Worm (Caenorhabditis elegans) whole organism, L1 larva: ENCODE measurements around the gene F49C12.3.

Experiments
- C04F5.9 ChIP-seq: sonication (generic microtip); optimal IDR thresholded peaks from 2 replicates; lab custom pipeline; 2016; ENCODE audit warnings: missing genetic modification characterization, missing compliant biosample characterization
- F16B12.6 ChIP-seq: fragments of 150-350 bp; optimal IDR thresholded peaks from 2 replicates; lab custom pipeline; 2014; ENCODE audit warnings: missing biosample characterization, missing genetic modification characterization
- aha-1 ChIP-seq: fragments of 150-350 bp; optimal IDR thresholded peaks from 2 replicates; lab custom pipeline; 2014; ENCODE audit warnings: missing biosample characterization, missing genetic modification characterization
- alr-1 ChIP-seq: fragments of 200-800 bp; sonication (Bioruptor generic); optimal IDR thresholded peaks from 2 replicates; lab custom pipeline; 2018; ENCODE audit warnings: borderline replicate concordance, mild to moderate bottlenecking, missing genetic modification characterization, missing compliant biosample characterization
- aly-2 ChIP-seq: fragments of 150-350 bp; optimal IDR thresholded peaks from 2 replicates; lab custom pipeline; 2014; ENCODE audit warnings: missing biosample characterization, missing genetic modification characterization
- blmp-1 ChIP-seq: fragments of 150-350 bp; optimal IDR thresholded peaks from 2 replicates; lab custom pipeline; 2014; ENCODE audit warnings: missing biosample characterization, missing genetic modification characterization
- ceh-63 ChIP-seq: fragments of 200-800 bp; sonication (Bioruptor generic); optimal IDR thresholded peaks from 2 replicates; lab custom pipeline; 2018; ENCODE audit warnings: mild to moderate bottlenecking, missing genetic modification characterization, missing compliant biosample characterization
- ceh-8 ChIP-seq: fragments of 200-800 bp; sonication (Bioruptor generic); optimal IDR thresholded peaks from 2 replicates; lab custom pipeline; 2018; ENCODE audit warnings: mild to moderate bottlenecking, missing genetic modification characterization, moderate library complexity, missing compliant biosample characterization
- ceh-88 ChIP-seq: fragments of 200-800 bp; sonication (Bioruptor generic); IDR thresholded peaks from 2 replicates; pipeline ENCODE4 v1.3.6; 2022; ENCODE audit warnings: missing genetic modification characterization, missing compliant biosample characterization
- ceh-90 ChIP-seq: sonication (generic microtip); optimal IDR thresholded peaks from 2 replicates; lab custom pipeline; 2016; ENCODE audit warnings: missing genetic modification characterization, missing compliant biosample characterization
- ces-1 ChIP-seq: fragments of 150-350 bp; optimal IDR thresholded peaks from 2 replicates; lab custom pipeline; 2014; ENCODE audit warnings: missing biosample characterization, missing genetic modification reagents, missing genetic modification characterization
- dpl-1 ChIP-seq, 3 experiments: fragments of 150-350 bp in 2 of 3; sonication (generic microtip) in 1 of 3; optimal IDR thresholded peaks; 2 replicates each; lab custom pipeline; 2014 to 2017; ENCODE audit warnings: missing biosample characterization in 3 of 3, missing genetic modification characterization in 3 of 3, missing genetic modification reagents in 3 of 3
- dsc-1 ChIP-seq: sonication (generic microtip); optimal IDR thresholded peaks from 2 replicates; lab custom pipeline; 2016; ENCODE audit warnings: mild to moderate bottlenecking, missing genetic modification characterization, missing compliant biosample characterization
- efl-1 ChIP-seq, 4 experiments: fragments of 150-350 bp; optimal IDR thresholded peaks in 3 of 4; peaks in 1 of 4; 1 replicate in 1 of 4; 2 replicates in 3 of 4; lab custom pipeline; 2014; ENCODE audit warnings: missing biosample characterization in 2 of 4, missing genetic modification characterization in 2 of 4, missing genetic modification reagents in 2 of 4
- elt-2 ChIP-seq: sonication (generic microtip); optimal IDR thresholded peaks from 2 replicates; lab custom pipeline; 2016; ENCODE audit warnings: missing genetic modification characterization, mild to moderate bottlenecking, inconsistent platforms, missing compliant biosample characterization, missing genetic modification reagents
- elt-3 ChIP-seq, 6 experiments: fragments of 150-350 bp in 1 of 6; sonication (generic microtip); optimal IDR thresholded peaks; 2 replicates each; lab custom pipeline; 2017 to 2018; ENCODE audit warnings: missing biosample characterization in 6 of 6, missing genetic modification characterization in 6 of 6, inconsistent platforms in 1 of 6
- fkh-4 ChIP-seq: sonication (generic microtip); optimal IDR thresholded peaks from 2 replicates; lab custom pipeline; 2016; ENCODE audit warnings: missing compliant biosample characterization, missing genetic modification characterization, borderline replicate concordance
- fkh-8 ChIP-seq: sonication (generic microtip); optimal IDR thresholded peaks from 2 replicates; lab custom pipeline; 2016; ENCODE audit warnings: mild to moderate bottlenecking, missing genetic modification characterization, missing compliant biosample characterization
- hlh-17 ChIP-seq: fragments of 200-800 bp; sonication (Bioruptor generic); optimal IDR thresholded peaks from 2 replicates; lab custom pipeline; 2018; ENCODE audit warnings: missing genetic modification characterization, mild to moderate bottlenecking, missing compliant biosample characterization, moderate library complexity, borderline replicate concordance
- hlh-4 ChIP-seq: sonication (generic microtip); optimal IDR thresholded peaks from 2 replicates; lab custom pipeline; 2016; ENCODE audit warnings: mild to moderate bottlenecking, missing genetic modification characterization, missing compliant biosample characterization
- hpl-2 ChIP-seq: fragments of 150-350 bp; optimal IDR thresholded peaks from 2 replicates; lab custom pipeline; 2014; ENCODE audit warnings: missing biosample characterization, missing genetic modification reagents, missing genetic modification characterization
- irx-1 ChIP-seq: sonication (generic microtip); optimal IDR thresholded peaks from 2 replicates; lab custom pipeline; 2016; ENCODE audit warnings: missing genetic modification characterization, missing compliant biosample characterization
- jun-1 ChIP-seq: fragments of 150-350 bp; optimal IDR thresholded peaks from 2 replicates; lab custom pipeline; 2014; ENCODE audit warnings: missing biosample characterization, missing genetic modification reagents, missing genetic modification characterization
- lin-14 ChIP-seq: fragments of 200-800 bp; sonication (Bioruptor generic); optimal IDR thresholded peaks from 2 replicates; lab custom pipeline; 2018; ENCODE audit warnings: mild to moderate bottlenecking, missing genetic modification characterization, moderate library complexity, missing compliant biosample characterization
- lin-15B ChIP-seq: fragments of 150-350 bp; sonication (generic microtip); optimal IDR thresholded peaks from 3 replicates; lab custom pipeline; 2014; ENCODE audit warnings: missing biosample characterization, missing genetic modification characterization
- lin-35 ChIP-seq, 2 experiments: fragments of 150-350 bp; optimal IDR thresholded peaks; 2 replicates each; lab custom pipeline; 2014; ENCODE audit warnings: missing biosample characterization in 2 of 2, missing genetic modification characterization in 2 of 2, missing genetic modification reagents in 2 of 2
- lsy-2 ChIP-seq, 2 experiments: fragments of 150-350 bp; optimal IDR thresholded peaks; 2 replicates each; lab custom pipeline; 2014; ENCODE audit warnings: missing biosample characterization in 2 of 2, missing genetic modification characterization in 2 of 2
- mab-9 ChIP-seq: fragments of 200-800 bp; sonication (Bioruptor generic); IDR thresholded peaks from 2 replicates; pipeline ENCODE4 v1.3.6; 2022; ENCODE audit warnings: missing genetic modification reagents, missing genetic modification characterization, missing compliant biosample characterization
- mdl-1 ChIP-seq, 2 experiments: fragments of 150-350 bp; optimal IDR thresholded peaks; 2 replicates each; lab custom pipeline; 2014 to 2017; ENCODE audit warnings: missing biosample characterization in 2 of 2, missing genetic modification characterization in 2 of 2, inconsistent platforms in 1 of 2
- mef-2 ChIP-seq: fragments of 150-350 bp; optimal IDR thresholded peaks from 2 replicates; lab custom pipeline; 2014; ENCODE audit warnings: missing biosample characterization, missing genetic modification characterization
- mep-1 ChIP-seq: fragments of 150-350 bp; optimal IDR thresholded peaks from 2 replicates; lab custom pipeline; 2014; ENCODE audit warnings: missing biosample characterization, missing genetic modification characterization
- nhr-12 ChIP-seq: sonication (generic microtip); optimal IDR thresholded peaks from 2 replicates; lab custom pipeline; 2017; ENCODE audit warnings: missing biosample characterization, missing genetic modification characterization
- nhr-19 ChIP-seq: fragments of 200-800 bp; sonication (Bioruptor generic); conservative IDR thresholded peaks from 2 replicates; pipeline ENCODE4 v1.3.6; 2022; ENCODE audit warnings: missing genetic modification characterization, missing compliant biosample characterization
- nhr-20 ChIP-seq: sonication (generic microtip); optimal IDR thresholded peaks from 2 replicates; lab custom pipeline; 2016; ENCODE audit warnings: mild to moderate bottlenecking, missing genetic modification characterization, missing compliant biosample characterization
- nhr-237 ChIP-seq: fragments of 150-350 bp; optimal IDR thresholded peaks from 2 replicates; lab custom pipeline; 2014; ENCODE audit warnings: missing biosample characterization, missing genetic modification characterization
- nhr-84 ChIP-seq: sonication (generic microtip); optimal IDR thresholded peaks from 2 replicates; lab custom pipeline; 2017; ENCODE audit warnings: missing biosample characterization, missing genetic modification characterization
- nhr-85 ChIP-seq: sonication (generic microtip); peaks from one replicate; lab custom pipeline; 2016; ENCODE audit warnings: missing genetic modification characterization, inconsistent platforms, missing compliant biosample characterization
- nhr-90 ChIP-seq: sonication (generic microtip); optimal IDR thresholded peaks from 2 replicates; lab custom pipeline; 2016; ENCODE audit warnings: mild to moderate bottlenecking, missing genetic modification characterization, missing compliant biosample characterization; ENCODE audit not compliant: poor library complexity
- pax-3 ChIP-seq: fragments of 200-800 bp; sonication (Bioruptor generic); optimal IDR thresholded peaks from 2 replicates; lab custom pipeline; 2018; ENCODE audit warnings: mild to moderate bottlenecking, missing genetic modification characterization, moderate library complexity, missing compliant biosample characterization
- skn-1 ChIP-seq: fragments of 150-350 bp; optimal IDR thresholded peaks from 2 replicates; lab custom pipeline; 2014; ENCODE audit warnings: missing biosample characterization, missing genetic modification characterization
- snu-23 ChIP-seq: sonication (generic microtip); optimal IDR thresholded peaks from 2 replicates; lab custom pipeline; 2016; ENCODE audit warnings: missing genetic modification characterization, missing compliant biosample characterization
- swsn-7 ChIP-seq: sonication (generic microtip); optimal IDR thresholded peaks from 2 replicates; lab custom pipeline; 2016; ENCODE audit warnings: missing genetic modification characterization, missing compliant biosample characterization
- tbx-2 ChIP-seq: sonication (generic microtip); optimal IDR thresholded peaks from 2 replicates; lab custom pipeline; 2016; ENCODE audit warnings: missing genetic modification characterization, missing compliant biosample characterization
- tlp-1 ChIP-seq: fragments of 150-350 bp; optimal IDR thresholded peaks from 2 replicates; lab custom pipeline; 2014; ENCODE audit warnings: missing biosample characterization, missing genetic modification characterization
- unc-130 ChIP-seq: fragments of 150-350 bp; optimal IDR thresholded peaks from 2 replicates; lab custom pipeline; 2017; ENCODE audit warnings: missing biosample characterization, missing genetic modification characterization, inconsistent platforms
- unc-86 ChIP-seq: sonication (generic microtip); optimal IDR thresholded peaks from 2 replicates; lab custom pipeline; 2016; ENCODE audit warnings: missing genetic modification characterization, missing compliant biosample characterization
- vab-15 ChIP-seq: sonication (generic microtip); optimal IDR thresholded peaks from 2 replicates; lab custom pipeline; 2017; ENCODE audit warnings: missing genotype, mild to moderate bottlenecking, missing genetic modification characterization, missing compliant biosample characterization
- xbp-1 ChIP-seq: sonication (generic microtip); optimal IDR thresholded peaks from 2 replicates; lab custom pipeline; 2016; ENCODE audit warnings: missing genetic modification characterization, missing compliant biosample characterization
- zag-1 ChIP-seq: fragments of 150-350 bp; optimal IDR thresholded peaks from 2 replicates; lab custom pipeline; 2014; ENCODE audit warnings: missing biosample characterization, missing genetic modification characterization
- ztf-11 ChIP-seq, 2 experiments: sonication (generic microtip); optimal IDR thresholded peaks; 2 replicates each; lab custom pipeline; 2016 to 2017; ENCODE audit warnings: missing genetic modification characterization in 2 of 2, missing biosample characterization in 1 of 2, missing compliant biosample characterization in 1 of 2
- ztf-4 ChIP-seq: fragments of 150-350 bp; optimal IDR thresholded peaks from 2 replicates; lab custom pipeline; 2014; ENCODE audit warnings: missing biosample characterization, missing genetic modification characterization

The F49C12.3 gene

ce11 chrIV:9259687-9260086 is 40.5 kb upstream of the F49C12.3 start, which contains the start of gene Y11D7A.10:
Y11D7A.10 (minus strand) TSS chrIV:9259768.
- TF ChIP-seq skn-1 (peak; percentile 60), lin-35 (GFP tag; optimal IDR thresholded peaks at IDR 0.05; lab: Kevin White, UChicago) (peak in 1 of 2 experiments; percentile 2), unc-86 (tag; lab: Kevin White, UChicago) (no peak)

- peak; percentile 43 for TF ChIP-seq swsn-7 (tag; lab: Kevin White, UChicago)
- TF ChIP-seq vab-15 (tag; lab: Kevin White, UChicago), result no peak
- peak; percentile 18 for TF ChIP-seq nhr-90 (tag; lab: Kevin White, UChicago)
- no peak for TF ChIP-seq unc-130
- no peak for TF ChIP-seq irx-1
- TF ChIP-seq ceh-88 (GFP tag; lab: Robert Waterston, UW), result no peak
- no peak for TF ChIP-seq mab-9 (GFP tag; lab: Robert Waterston, UW)
- TF ChIP-seq lsy-2 (tag; optimal IDR thresholded peaks at IDR 0.05; lab: Kevin White, UChicago), result peak; percentile 60 to 71
- no peak for TF ChIP-seq C04F5.9
- peak; percentile 60 for TF ChIP-seq snu-23
- no peak for TF ChIP-seq hlh-4
- no peak for TF ChIP-seq alr-1 (tag; lab: Kevin White, UChicago)
- no peak for TF ChIP-seq F16B12.6 (tag; lab: Kevin White, UChicago)
- TF ChIP-seq lin-35 (GFP tag; optimal IDR thresholded peaks at IDR 0.05; lab: Kevin White, UChicago), result peak; percentile 43 to 56
- TF ChIP-seq tbx-2, result peak; percentile 36
- no peak for TF ChIP-seq nhr-237 (tag; lab: Kevin White, UChicago)
- TF ChIP-seq nhr-20 (tag; lab: Kevin White, UChicago), result peak; percentile 38
- no peak for TF ChIP-seq zag-1
- peak; percentile 56 for TF ChIP-seq xbp-1 (tag; lab: Kevin White, UChicago)
- TF ChIP-seq ztf-11 (tag; optimal IDR thresholded peaks at IDR 0.05; lab: Kevin White, UChicago), result no peak
- TF ChIP-seq nhr-19, result peak; percentile 21; the same call in 1 of the 2 replicates
- TF ChIP-seq pax-3 (tag; lab: Kevin White, UChicago), result no peak
- TF ChIP-seq nhr-85, result no peak
- no peak for TF ChIP-seq fkh-4 (tag; lab: Kevin White, UChicago)
- TF ChIP-seq skn-1, result peak; percentile 48
- no peak for TF ChIP-seq ceh-8
- TF ChIP-seq dpl-1 (GFP tag; optimal IDR thresholded peaks at IDR 0.05; lab: Kevin White, UChicago), result peak in 2 of 3 experiments; percentile 26 to 59
- no peak for TF ChIP-seq lin-15B
- no peak for TF ChIP-seq lin-14 (GFP tag; lab: Kevin White, UChicago)
- TF ChIP-seq dsc-1, result no peak
- no peak for TF ChIP-seq ztf-4
- TF ChIP-seq hlh-17, result no peak
- no peak for TF ChIP-seq elt-2 (tag; lab: Kevin White, UChicago)
- peak; percentile 31 for TF ChIP-seq aly-2 (tag; lab: Kevin White, UChicago)
- TF ChIP-seq fkh-8 (tag; lab: Kevin White, UChicago), result no peak
- TF ChIP-seq nhr-12 (tag; lab: Kevin White, UChicago), result no peak
- TF ChIP-seq mef-2 (tag; lab: Kevin White, UChicago), result no peak
- no peak for TF ChIP-seq ceh-63 (GFP tag; lab: Kevin White, UChicago)
- peak; percentile 61 for TF ChIP-seq mep-1 (tag; lab: Kevin White, UChicago)
- peak; percentile 47 to 62 for TF ChIP-seq efl-1 (optimal IDR thresholded peaks at IDR 0.05; lab: Kevin White, UChicago)
- peak; percentile 54 to 90 for TF ChIP-seq efl-1 (GFP tag; optimal IDR thresholded peaks at IDR 0.05 in 1 of 2; lab: Kevin White, UChicago)
- TF ChIP-seq hpl-2 (GFP tag; lab: Kevin White, UChicago), result no peak
- no peak for TF ChIP-seq mdl-1 (tag; optimal IDR thresholded peaks at IDR 0.05; lab: Kevin White, UChicago)
- TF ChIP-seq nhr-84 (tag; lab: Kevin White, UChicago), result no peak
- no peak for TF ChIP-seq jun-1 (tag; lab: Kevin White, UChicago)
- no peak for TF ChIP-seq ceh-90 (tag; lab: Kevin White, UChicago)
- no peak for TF ChIP-seq tlp-1 (tag; lab: Kevin White, UChicago)
- no peak for TF ChIP-seq ces-1 (GFP tag; lab: Kevin White, UChicago)
- no peak for TF ChIP-seq aha-1
- peak; percentile 38 for TF ChIP-seq blmp-1
- TF ChIP-seq elt-3 (tag; optimal IDR thresholded peaks at IDR 0.05; lab: Kevin White, UChicago), result no peak
Observed at ce11 chrIV:9260334-9260733, 39.9 kb upstream of the F49C12.3 start.
